Worm (Caenorhabditis elegans) whole organism, late embryonic: ENCODE data around the gene T16G12.12.

Experiments used
- F13H6.1 ChIP-seq: sonication (generic microtip); optimal IDR thresholded peaks from 2 replicates; lab custom pipeline; 2016; ENCODE audit warnings: missing genetic modification characterization, missing compliant biosample characterization
- Y22D7AL.16 ChIP-seq: sonication (generic microtip); optimal IDR thresholded peaks from 2 replicates; lab custom pipeline; 2016; ENCODE audit warnings: missing genetic modification characterization, missing compliant biosample characterization
- ceh-45 ChIP-seq: fragments of 200-800 bp; sonication (Bioruptor generic); IDR thresholded peaks from 2 replicates; pipeline ENCODE4 v1.3.6; 2022; ENCODE audit warnings: missing genetic modification reagents, missing genetic modification characterization, missing compliant biosample characterization
- dve-1 ChIP-seq: sonication (generic microtip); optimal IDR thresholded peaks from 2 replicates; lab custom pipeline; 2017; ENCODE audit warnings: antibody characterized with exemption, mild to moderate bottlenecking, missing genetic modification characterization, missing compliant biosample characterization
- eyg-1 ChIP-seq: sonication (generic microtip); optimal IDR thresholded peaks from 2 replicates; lab custom pipeline; 2016; ENCODE audit warnings: missing genotype, missing genetic modification characterization, missing compliant biosample characterization
- nhr-11 ChIP-seq: fragments of 150-350 bp; optimal IDR thresholded peaks from 2 replicates; lab custom pipeline; 2014; ENCODE audit warnings: missing biosample characterization, missing genetic modification characterization
- pha-2 ChIP-seq: sonication (generic microtip); optimal IDR thresholded peaks from 2 replicates; lab custom pipeline; 2017; ENCODE audit warnings: mild to moderate bottlenecking, missing genetic modification characterization, missing compliant biosample characterization
- pha-4 ChIP-seq: fragments of 150-350 bp; optimal IDR thresholded peaks from 2 replicates; lab custom pipeline; 2018; ENCODE audit warnings: missing biosample characterization, missing genetic modification reagents, missing genetic modification characterization
- pqm-1 ChIP-seq: sonication (generic microtip); optimal IDR thresholded peaks from 2 replicates; lab custom pipeline; 2016; ENCODE audit warnings: missing genetic modification characterization, missing compliant biosample characterization
- ref-2 ChIP-seq: sonication (generic microtip); optimal IDR thresholded peaks from 2 replicates; lab custom pipeline; 2016; ENCODE audit warnings: missing genetic modification characterization, missing compliant biosample characterization
- sdc-2 ChIP-seq: sonication (generic microtip); optimal IDR thresholded peaks from 2 replicates; lab custom pipeline; 2016; ENCODE audit warnings: missing genotype, missing genetic modification characterization, missing compliant biosample characterization
- sox-2 ChIP-seq: fragments of 200-800 bp; sonication (Bioruptor generic); IDR thresholded peaks from 2 replicates; pipeline ENCODE4 v1.3.6; 2022; ENCODE audit warnings: missing genetic modification reagents, missing genetic modification characterization, missing compliant biosample characterization
- zip-5 ChIP-seq: sonication (generic microtip); optimal IDR thresholded peaks from 2 replicates; lab custom pipeline; 2016; ENCODE audit warnings: missing genetic modification characterization, missing compliant biosample characterization

ce11 chrIII:10085983-10086382 lies 32.6 kb downstream of the T16G12.12 start, which contains the start of gene T16H12.2:
- TF ChIP-seq pqm-1 (tag; lab: Kevin White, UChicago): no peak
- no peak for TF ChIP-seq nhr-11 (tag; lab: Kevin White, UChicago)
- no peak for TF ChIP-seq dve-1 (tag; lab: Kevin White, UChicago)
- no peak for TF ChIP-seq Y22D7AL.16 (tag; lab: Kevin White, UChicago)
- TF ChIP-seq sox-2: no peak
- no peak for TF ChIP-seq eyg-1
- no peak for TF ChIP-seq zip-5
- no peak for TF ChIP-seq F13H6.1 (tag; lab: Kevin White, UChicago)
- TF ChIP-seq ceh-45 (GFP tag; lab: Robert Waterston, UW): no peak
- TF ChIP-seq pha-4 (tag; lab: Kevin White, UChicago): no peak
- no peak for TF ChIP-seq pha-2
- TF ChIP-seq sdc-2 (tag; lab: Kevin White, UChicago): no peak
- no peak for TF ChIP-seq ref-2 (tag; lab: Kevin White, UChicago)
